Fruit fly (Drosophila melanogaster) whole organism, wandering third instar larva: Measurements from ENCODE around the gene CG15317.

ENCODE experiments used
- Abd-B ChIP-seq: fragments of >200 bp; optimal IDR thresholded peaks from 2 replicates; lab custom pipeline; 2017; ENCODE audit warnings: missing biosample characterization, missing genetic modification characterization
- CG32264 ChIP-seq: fragments of 200-800 bp; sonication (Bioruptor generic); optimal IDR thresholded peaks from 2 replicates; lab custom pipeline; 2016; ENCODE audit warnings: missing biosample characterization, missing genetic modification characterization
- CG9705 ChIP-seq: fragments of 200-800 bp; sonication (Bioruptor generic); optimal IDR thresholded peaks from 2 replicates; lab custom pipeline; 2018; ENCODE audit warnings: missing biosample characterization, mild to moderate bottlenecking, missing genetic modification characterization
- CrebA ChIP-seq: fragments of 200-800 bp; sonication (Bioruptor generic); optimal IDR thresholded peaks from 2 replicates; lab custom pipeline; 2016; ENCODE audit warnings: missing biosample characterization, mild to moderate bottlenecking, missing genetic modification characterization, borderline replicate concordance
- Dfd ChIP-seq: fragments of >200 bp; optimal IDR thresholded peaks from 2 replicates; lab custom pipeline; 2017; ENCODE audit warnings: missing biosample characterization, missing genetic modification characterization
- Dif ChIP-seq: fragments of 200-275, 200-300 bp; sonication (Bioruptor generic); optimal IDR thresholded peaks from 2 replicates; lab custom pipeline; 2018; ENCODE audit warnings: missing biosample characterization, missing genetic modification characterization; ENCODE audit not compliant: partially characterized antibody
- GATAd ChIP-seq: sonication (Bioruptor generic); optimal IDR thresholded peaks from 2 replicates; lab custom pipeline; 2016; ENCODE audit warnings: missing biosample characterization, missing genetic modification characterization
- HLH106 ChIP-seq: fragments of 200-800 bp; optimal IDR thresholded peaks from 3 replicates; lab custom pipeline; 2019; ENCODE audit warnings: missing biosample characterization, mild to moderate bottlenecking, missing genetic modification characterization, moderate library complexity
- Hnf4 ChIP-seq: fragments of 200-800 bp; sonication (Bioruptor generic); optimal IDR thresholded peaks from 2 replicates; lab custom pipeline; 2016; ENCODE audit warnings: missing biosample characterization, mild to moderate bottlenecking, missing genetic modification characterization
- Hr78 ChIP-seq: fragments of >200 bp; optimal IDR thresholded peaks from 2 replicates; lab custom pipeline; 2017; ENCODE audit warnings: missing biosample characterization, missing genetic modification characterization
- Hr83 ChIP-seq: fragments of 200-300 bp; sonication (Bioruptor generic); optimal IDR thresholded peaks from 2 replicates; lab custom pipeline; 2016; ENCODE audit warnings: missing biosample characterization, mild to moderate bottlenecking, missing genetic modification characterization, moderate library complexity; ENCODE audit not compliant: poor library complexity, severe bottlenecking
- Jra ChIP-seq: sonication (Bioruptor generic); optimal IDR thresholded peaks from 2 replicates; lab custom pipeline; 2016; ENCODE audit warnings: missing biosample characterization, missing genetic modification characterization
- Mio ChIP-seq: sonication (Bioruptor generic); optimal IDR thresholded peaks from 2 replicates; lab custom pipeline; 2016; ENCODE audit warnings: missing biosample characterization, missing genetic modification characterization
- Myc ChIP-seq: fragments of >200 bp; optimal IDR thresholded peaks from 2 replicates; lab custom pipeline; 2017
- N ChIP-seq: fragments of >200 bp; optimal IDR thresholded peaks from 2 replicates; lab custom pipeline; 2018; ENCODE audit warnings: missing biosample characterization, missing external identifiers, missing genetic modification characterization
- OdsH ChIP-seq: fragments of 200-800 bp; sonication (Bioruptor generic); optimal IDR thresholded peaks from 2 replicates; lab custom pipeline; 2016; ENCODE audit warnings: missing biosample characterization, mild to moderate bottlenecking, missing genetic modification characterization
- Rel ChIP-seq, 2 experiments: fragments of 200-800 bp; sonication (Bioruptor generic) in 1 of 2; optimal IDR thresholded peaks; 2 replicates in 1 of 2; 3 replicates in 1 of 2; lab custom pipeline; 2016 to 2019; ENCODE audit warnings: mild to moderate bottlenecking in 2 of 2, missing biosample characterization in 2 of 2, missing genetic modification characterization in 2 of 2, moderate library complexity in 1 of 2
- Sp1 ChIP-seq: fragments of 200-800 bp; sonication (Bioruptor generic); optimal IDR thresholded peaks from 3 replicates; lab custom pipeline; 2019; ENCODE audit warnings: missing biosample characterization, mild to moderate bottlenecking, missing genetic modification characterization, moderate library complexity
- Vsx2 ChIP-seq: fragments of 200-300, 225-300 bp; sonication (Bioruptor generic); optimal IDR thresholded peaks from 2 replicates; lab custom pipeline; 2018; ENCODE audit warnings: missing biosample characterization, missing genetic modification characterization; ENCODE audit not compliant: partially characterized antibody
- br ChIP-seq: fragments of 200-800 bp; sonication (Bioruptor generic); optimal IDR thresholded peaks from 2 replicates; lab custom pipeline; 2016; ENCODE audit warnings: missing biosample characterization, missing genetic modification characterization
- brk ChIP-seq: fragments of 200-800 bp; sonication (Bioruptor generic); optimal IDR thresholded peaks from 2 replicates; lab custom pipeline; 2016; ENCODE audit warnings: missing biosample characterization, mild to moderate bottlenecking, missing genetic modification characterization
- dl ChIP-seq, 2 experiments: fragments of 175-275, 200-275 bp in 1 of 2; fragments of 200-275 bp in 1 of 2; sonication (Bioruptor generic); optimal IDR thresholded peaks; lab custom pipeline; 2018; ENCODE audit warnings: mild to moderate bottlenecking in 2 of 2, missing biosample characterization in 2 of 2, missing genetic modification characterization in 2 of 2, moderate library complexity in 2 of 2; ENCODE audit not compliant: partially characterized antibody in 2 of 2, insufficient read depth in 1 of 2
- dmrt93B ChIP-seq: fragments of 200-800 bp; sonication (Bioruptor generic); optimal IDR thresholded peaks from 2 replicates; lab custom pipeline; 2018; ENCODE audit warnings: missing biosample characterization, mild to moderate bottlenecking, missing genetic modification characterization
- dsf ChIP-seq: sonication (Bioruptor generic); optimal IDR thresholded peaks from 2 replicates; lab custom pipeline; 2016; ENCODE audit warnings: missing biosample characterization, missing genetic modification characterization, borderline replicate concordance
- ey ChIP-seq: fragments of 200-800 bp; sonication (Bioruptor generic); optimal IDR thresholded peaks from 2 replicates; lab custom pipeline; 2016; ENCODE audit warnings: missing biosample characterization, missing genetic modification characterization
- foxo ChIP-seq, 2 experiments: fragments of 200-800 bp; sonication (Bioruptor generic); optimal IDR thresholded peaks; 2 replicates in 1 of 2; 3 replicates in 1 of 2; lab custom pipeline; 2016 to 2017; ENCODE audit warnings: missing biosample characterization in 2 of 2, missing genetic modification characterization in 2 of 2
- fru ChIP-seq: fragments of 200-800 bp; sonication (Bioruptor generic); optimal IDR thresholded peaks from 3 replicates; lab custom pipeline; 2016; ENCODE audit warnings: missing biosample characterization, mild to moderate bottlenecking, missing genetic modification characterization
- h ChIP-seq: fragments of 200-800 bp; sonication (Bioruptor generic); optimal IDR thresholded peaks from 3 replicates; lab custom pipeline; 2016; ENCODE audit warnings: missing biosample characterization, mild to moderate bottlenecking, missing genetic modification characterization
- jim ChIP-seq: fragments of 175-275, 200-325 bp; sonication (Bioruptor generic); optimal IDR thresholded peaks from 2 replicates; lab custom pipeline; 2016; ENCODE audit warnings: missing biosample characterization, mild to moderate bottlenecking, missing genetic modification characterization
- lola ChIP-seq: fragments of >200 bp; optimal IDR thresholded peaks from 2 replicates; lab custom pipeline; 2017; ENCODE audit warnings: missing biosample characterization, missing genetic modification characterization
- pan ChIP-seq: fragments of >200 bp; optimal IDR thresholded peaks from 2 replicates; lab custom pipeline; 2017
- psq ChIP-seq: fragments of 200-800 bp; sonication (Bioruptor generic); optimal IDR thresholded peaks from 3 replicates; lab custom pipeline; 2017; ENCODE audit warnings: missing biosample characterization, mild to moderate bottlenecking, missing genetic modification characterization, moderate library complexity
- rgr ChIP-seq: fragments of 200-800 bp; sonication (Bioruptor generic); optimal IDR thresholded peaks from 3 replicates; lab custom pipeline; 2016; ENCODE audit warnings: missing biosample characterization, mild to moderate bottlenecking, missing genetic modification characterization
- sage ChIP-seq: fragments of 200-800 bp; sonication (Bioruptor generic); optimal IDR thresholded peaks from 2 replicates; lab custom pipeline; 2016; ENCODE audit warnings: missing biosample characterization, mild to moderate bottlenecking, missing genetic modification characterization
- sv ChIP-seq: fragments of 200-800 bp; sonication (Bioruptor generic); optimal IDR thresholded peaks from 3 replicates; lab custom pipeline; 2016; ENCODE audit warnings: missing biosample characterization, missing genetic modification characterization
- tai ChIP-seq: sonication (Bioruptor generic); optimal IDR thresholded peaks from 2 replicates; lab custom pipeline; 2016; ENCODE audit warnings: missing biosample characterization, missing genetic modification characterization
- usp ChIP-seq: fragments of >200 bp; optimal IDR thresholded peaks from 2 replicates; lab custom pipeline; 2017; ENCODE audit warnings: missing biosample characterization, missing genetic modification characterization
- woc ChIP-seq: sonication (Bioruptor generic); optimal IDR thresholded peaks from 2 replicates; lab custom pipeline; 2016; ENCODE audit warnings: missing biosample characterization, mild to moderate bottlenecking, missing genetic modification characterization

CG15317 gene

DNA sequence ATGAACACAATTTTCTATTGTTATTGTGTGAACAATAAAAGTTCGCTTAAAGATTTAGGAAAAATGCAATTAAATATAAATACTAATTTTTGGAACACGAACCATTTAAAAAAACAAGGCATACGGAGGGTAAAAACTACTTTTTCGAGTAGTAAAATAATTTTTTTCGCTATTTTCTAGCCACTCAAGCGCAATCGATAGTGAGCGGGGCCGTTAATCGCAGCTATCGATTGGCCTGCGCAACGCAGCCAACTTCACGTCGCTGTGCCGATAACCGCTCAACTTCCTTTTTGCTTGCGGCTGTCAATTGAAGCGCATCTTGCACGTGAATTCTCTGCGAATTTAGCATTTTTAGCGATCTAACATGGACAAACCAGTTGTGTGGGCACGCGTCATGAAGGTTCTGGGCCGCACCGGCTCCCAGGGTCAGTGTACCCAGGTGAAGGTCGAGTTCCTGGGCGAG lies 2.0 kb downstream of the CG15317 start, which contains the start of gene RpS28b (continued):
- TF ChIP-seq br (GFP tag; lab: Kevin White, UChicago) (peak; percentile 87), jim (GFP tag; lab: Kevin White, UChicago) (no peak), lola (GFP tag; lab: Kevin White, UChicago) (no peak), dmrt93B (GFP tag; lab: Kevin White, UChicago) (peak; percentile 96), tai (GFP tag; lab: Kevin White, UChicago) (no peak), woc (GFP tag; lab: Kevin White, UChicago) (peak; percentile 36), CG32264 (peak; percentile 71), usp (GFP tag; lab: Kevin White, UChicago) (no peak), sage (GFP tag; lab: Kevin White, UChicago) (no peak), Hr83 (peak; percentile 97), CrebA (GFP tag; lab: Kevin White, UChicago) (no peak), OdsH (peak; percentile 52), rgr (GFP tag; lab: Kevin White, UChicago) (peak; percentile 90), foxo (GFP tag; optimal IDR thresholded peaks at IDR 0.05; lab: Kevin White, UChicago) (peak in 1 of 2 experiments; percentile 62), Sp1 (GFP tag; lab: Kevin White, UChicago) (peak; percentile 90)

DNA sequence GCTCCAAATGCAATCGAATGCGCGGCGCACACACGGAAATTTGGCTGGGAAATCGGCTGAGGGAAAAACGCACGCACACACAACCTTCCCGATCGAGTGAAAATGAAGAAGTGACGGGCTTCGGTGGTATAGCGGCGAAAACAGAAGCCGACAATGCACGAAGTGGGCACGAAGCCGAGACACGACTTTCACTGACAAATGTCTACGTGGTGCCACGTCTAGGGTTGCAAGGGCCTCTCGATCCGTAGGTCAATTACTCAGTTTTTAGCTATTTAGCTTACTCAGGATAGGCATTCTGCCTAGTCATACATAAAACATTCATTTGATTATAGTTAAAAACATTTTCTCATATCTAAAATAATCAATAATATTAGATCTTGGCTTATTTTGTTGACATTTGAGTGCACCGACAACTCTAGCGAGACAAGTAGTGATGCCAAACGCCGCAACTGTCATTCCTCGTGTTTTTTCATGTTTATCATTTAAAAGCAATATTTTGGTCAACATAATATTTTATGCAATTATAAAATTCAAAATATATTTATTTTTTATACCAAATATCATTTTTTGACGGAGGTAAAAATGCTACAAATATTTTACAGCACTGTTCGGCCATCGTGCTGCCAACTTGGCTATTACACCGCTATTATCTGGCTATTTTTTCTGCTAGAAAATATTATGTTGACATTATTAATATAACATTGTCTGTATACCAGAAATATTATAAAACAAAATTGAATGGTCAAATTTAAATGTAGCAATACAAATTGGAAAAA lies 2.6 kb downstream of the CG15317 start:
- peak; percentile 87 for TF ChIP-seq ey (GFP tag; lab: Kevin White, UChicago)
- peak; percentile 86 for TF ChIP-seq br (GFP tag; lab: Kevin White, UChicago)
- peak; percentile 81 for TF ChIP-seq psq (GFP tag; lab: Kevin White, UChicago)
- no peak for TF ChIP-seq pan (lab: Kevin White, UChicago)
- TF ChIP-seq CG32264: peak; percentile 68
- TF ChIP-seq Myc: peak; percentile 88
- peak; percentile 75 for TF ChIP-seq Hr83
- peak; percentile 63 for TF ChIP-seq Mio (GFP tag; lab: Kevin White, UChicago)
- TF ChIP-seq Dfd (GFP tag; lab: Kevin White, UChicago): no peak
- TF ChIP-seq dl (GFP tag; optimal IDR thresholded peaks at IDR 0.05; lab: Kevin White, UChicago; ENCODE audit: insufficient read depth in 1 of 2, partially characterized antibody in 2 of 2): no peak
- TF ChIP-seq fru: peak; percentile 88
- TF ChIP-seq Jra: peak; percentile 53
- peak; percentile 92 for TF ChIP-seq rgr (GFP tag; lab: Kevin White, UChicago)
- TF ChIP-seq brk (GFP tag; lab: Kevin White, UChicago): peak; percentile 68
- TF ChIP-seq HLH106 (tag; lab: Kevin White, UChicago): peak; percentile 93
- TF ChIP-seq Sp1 (GFP tag; lab: Kevin White, UChicago): peak; percentile 90
- TF ChIP-seq h: peak; percentile 93
- peak; percentile 87 for TF ChIP-seq sv
- no peak for TF ChIP-seq tai (GFP tag; lab: Kevin White, UChicago)
- TF ChIP-seq N (GFP tag; lab: Kevin White, UChicago): no peak
- peak; percentile 87 for TF ChIP-seq OdsH
- peak; percentile 77 for TF ChIP-seq GATAd (GFP tag; lab: Kevin White, UChicago)
- peak; percentile 80 for TF ChIP-seq Rel (GFP tag; optimal IDR thresholded peaks at IDR 0.05; lab: Kevin White, UChicago)
- peak; percentile 78 for TF ChIP-seq Rel (tag; optimal IDR thresholded peaks at IDR 0.05; lab: Kevin White, UChicago)
- TF ChIP-seq foxo (GFP tag; optimal IDR thresholded peaks at IDR 0.05; lab: Kevin White, UChicago): peak in 1 of 2 experiments; percentile 94
- peak; percentile 27 for TF ChIP-seq dsf
- TF ChIP-seq sage (GFP tag; lab: Kevin White, UChicago): peak; percentile 81
- TF ChIP-seq lola (GFP tag; lab: Kevin White, UChicago): no peak
- peak; percentile 83 for TF ChIP-seq Hnf4 (GFP tag; lab: Kevin White, UChicago)
- TF ChIP-seq jim (GFP tag; lab: Kevin White, UChicago): no peak
- TF ChIP-seq CrebA (GFP tag; lab: Kevin White, UChicago): peak; percentile 97
- no peak for TF ChIP-seq Vsx2 (GFP tag; lab: Kevin White, UChicago)
- TF ChIP-seq Dif (GFP tag; lab: Kevin White, UChicago): peak; percentile 24
- TF ChIP-seq woc (GFP tag; lab: Kevin White, UChicago): peak; percentile 84
- TF ChIP-seq dmrt93B (GFP tag; lab: Kevin White, UChicago): peak; percentile 76
- no peak for TF ChIP-seq usp (GFP tag; lab: Kevin White, UChicago)
- no peak for TF ChIP-seq Hr78 (GFP tag; lab: Kevin White, UChicago)
- no peak for TF ChIP-seq Abd-B (GFP tag; lab: Kevin White, UChicago)
- TF ChIP-seq CG9705 (GFP tag; lab: Kevin White, UChicago): peak; percentile 87
